Worm (Caenorhabditis elegans) whole organism, mixed stage, embryonic: Measurements from ENCODE around the gene F35H12.1.

Experiments
- blmp-1 ChIP-seq: fragments of 150-350 bp; optimal IDR thresholded peaks from 2 replicates; lab custom pipeline; 2014; ENCODE audit warnings: missing biosample characterization, missing genetic modification characterization
- ceh-43 ChIP-seq: fragments of 200-800 bp; sonication (Bioruptor generic); optimal IDR thresholded peaks from 2 replicates; lab custom pipeline; 2018; ENCODE audit warnings: mild to moderate bottlenecking, missing genetic modification characterization, moderate library complexity, missing compliant biosample characterization
- ces-1 ChIP-seq: fragments of 150-350 bp; optimal IDR thresholded peaks from 2 replicates; lab custom pipeline; 2014; ENCODE audit warnings: missing biosample characterization, missing genetic modification reagents, missing genetic modification characterization
- elt-3 ChIP-seq: fragments of 150-350 bp; optimal IDR thresholded peaks from 2 replicates; lab custom pipeline; 2014; ENCODE audit warnings: missing biosample characterization, missing genetic modification characterization
- lin-32 ChIP-seq: fragments of 200-800 bp; sonication (Bioruptor generic); optimal IDR thresholded peaks from 2 replicates; lab custom pipeline; 2018; ENCODE audit warnings: mild to moderate bottlenecking, missing genetic modification characterization, missing compliant biosample characterization
- nhr-2 ChIP-seq: fragments of 150-350 bp; optimal IDR thresholded peaks from 2 replicates; lab custom pipeline; 2014; ENCODE audit warnings: missing biosample characterization, missing genetic modification characterization
- nhr-28 ChIP-seq: fragments of 150-350 bp; optimal IDR thresholded peaks from 2 replicates; lab custom pipeline; 2014; ENCODE audit warnings: missing biosample characterization, missing genetic modification characterization
- nhr-76 ChIP-seq: sonication (generic microtip); optimal IDR thresholded peaks from 2 replicates; lab custom pipeline; 2017; ENCODE audit warnings: missing biosample characterization, missing genetic modification characterization
- sptf-1 ChIP-seq: sonication (generic microtip); optimal IDR thresholded peaks from 2 replicates; lab custom pipeline; 2017; ENCODE audit warnings: mild to moderate bottlenecking, missing genetic modification characterization, moderate library complexity, missing compliant biosample characterization
- unc-39 ChIP-seq: fragments of 150-350 bp; optimal IDR thresholded peaks from 2 replicates; lab custom pipeline; 2014; ENCODE audit warnings: missing biosample characterization, missing genetic modification characterization
- unc-62 ChIP-seq: fragments of 150-350 bp; optimal IDR thresholded peaks from 2 replicates; lab custom pipeline; 2014; ENCODE audit warnings: missing biosample characterization, missing genetic modification reagents, missing genetic modification characterization
- zip-8 ChIP-seq: fragments of 150-350 bp; optimal IDR thresholded peaks from 2 replicates; lab custom pipeline; 2014; ENCODE audit warnings: missing biosample characterization, missing genetic modification characterization
- ztf-11 ChIP-seq: fragments of 150-350 bp; optimal IDR thresholded peaks from 2 replicates; lab custom pipeline; 2014; ENCODE audit warnings: missing biosample characterization, missing genetic modification characterization

DNA sequence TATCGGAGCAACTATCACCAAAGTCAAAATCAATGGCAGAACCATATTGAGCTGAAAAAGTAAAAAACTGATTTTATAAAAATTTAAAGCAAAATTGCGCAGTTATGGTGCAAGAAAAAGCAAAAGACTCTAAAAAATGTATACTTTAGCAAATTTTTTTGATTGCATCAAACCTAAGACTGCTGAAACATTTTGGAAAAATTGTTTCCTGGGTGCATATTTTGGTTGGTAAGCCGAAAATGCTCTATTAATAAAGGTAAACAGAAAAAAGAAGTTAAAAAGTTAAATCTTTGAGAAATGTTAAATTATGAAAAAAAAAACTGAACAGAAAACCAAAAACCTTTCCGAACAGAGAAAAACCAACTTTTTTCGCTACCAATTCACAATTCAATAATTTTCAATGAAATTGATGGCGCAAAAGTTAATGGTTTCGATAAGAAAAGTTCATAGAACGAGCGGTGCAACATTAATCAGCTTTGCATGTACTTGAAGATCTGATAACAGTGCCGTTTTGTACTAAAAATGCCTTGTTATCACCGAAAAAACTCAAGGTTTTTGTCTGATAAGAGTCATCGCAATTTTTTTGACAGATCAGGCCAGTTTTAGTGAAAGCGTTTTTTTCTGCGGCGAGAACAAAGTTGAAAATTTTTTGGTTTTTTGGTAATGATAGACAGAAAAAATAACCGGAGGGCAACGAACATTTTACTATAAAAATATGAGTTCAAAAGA is 44.5 kb downstream of the F35H12.1 start, which contains the start of gene abhd-3.2:
- no peak for TF ChIP-seq nhr-76 (tag; lab: Kevin White, UChicago)
- TF ChIP-seq ceh-43 (GFP tag; lab: Kevin White, UChicago) = no peak
- TF ChIP-seq zip-8 (tag; lab: Kevin White, UChicago) = no peak
- TF ChIP-seq nhr-28 (tag; lab: Kevin White, UChicago) = no peak
- TF ChIP-seq nhr-2 = no peak
- TF ChIP-seq sptf-1 (tag; lab: Kevin White, UChicago) = no peak
- TF ChIP-seq unc-39 (tag; lab: Kevin White, UChicago) = no peak
- TF ChIP-seq blmp-1 (tag; lab: Kevin White, UChicago) = no peak
- no peak for TF ChIP-seq unc-62
- TF ChIP-seq lin-32 (GFP tag; lab: Kevin White, UChicago) = no peak
- no peak for TF ChIP-seq elt-3 (tag; lab: Kevin White, UChicago)
- no peak for TF ChIP-seq ces-1 (GFP tag; lab: Kevin White, UChicago)
- TF ChIP-seq ztf-11 (tag; lab: Kevin White, UChicago) = no peak
